Fruit fly (Drosophila melanogaster) whole organism, prepupa: ENCODE results near the gene Grip75.
A peak's percentile ranks its signal among the peaks of the same experiment; 100 is the strongest.

Experiments used
- Blimp-1 ChIP-seq: fragments of 200-800 bp; sonication (Bioruptor generic); optimal IDR thresholded peaks from 3 replicates; lab custom pipeline; 2017; ENCODE audit warnings: missing biosample characterization, missing genetic modification characterization, mild to moderate bottlenecking, moderate library complexity, missing genetic modification reagents
- CG10631 ChIP-seq: fragments of 200-800 bp; sonication (Bioruptor generic); optimal IDR thresholded peaks from 2 replicates; lab custom pipeline; 2016; ENCODE audit warnings: missing biosample characterization, missing genetic modification characterization
- CG11294 ChIP-seq: fragments of 200-800 bp; sonication (Bioruptor generic); IDR thresholded peaks from 2 replicates; pipeline ENCODE4 v1.3.6; 2022; ENCODE audit warnings: missing biosample characterization, missing genetic modification characterization
- CG11762 ChIP-seq: fragments of 200-800 bp; sonication (Bioruptor generic); optimal IDR thresholded peaks from 3 replicates; lab custom pipeline; 2016; ENCODE audit warnings: missing biosample characterization, missing genetic modification characterization; ENCODE audit not compliant: insufficient read depth
- CG11902 ChIP-seq: fragments of 200-800 bp; sonication (Bioruptor generic); optimal IDR thresholded peaks from 3 replicates; lab custom pipeline; 2016; ENCODE audit warnings: missing biosample characterization, missing genetic modification characterization
- CG15336 ChIP-seq: fragments of 200-800 bp; sonication (Bioruptor generic); IDR thresholded peaks from 2 replicates; pipeline ENCODE4 v1.3.6; 2022; ENCODE audit warnings: missing biosample characterization, missing genetic modification characterization
- CG1621 ChIP-seq: fragments of 200-800 bp; sonication (Bioruptor generic); optimal IDR thresholded peaks from 3 replicates; lab custom pipeline; 2018; ENCODE audit warnings: missing biosample characterization, mild to moderate bottlenecking, missing genetic modification characterization
- CG16779 ChIP-seq: fragments of 200-800 bp; sonication (Bioruptor generic); optimal IDR thresholded peaks from 3 replicates; lab custom pipeline; 2017; ENCODE audit warnings: missing biosample characterization, mild to moderate bottlenecking, missing genetic modification characterization
- CG31627 ChIP-seq: fragments of 200-800 bp; sonication (Bioruptor generic); optimal IDR thresholded peaks from 3 replicates; lab custom pipeline; 2016; ENCODE audit warnings: missing biosample characterization, missing genetic modification characterization
- CG32006 ChIP-seq: fragments of 200-800 bp; sonication (Bioruptor generic); optimal IDR thresholded peaks from 3 replicates; lab custom pipeline; 2017; ENCODE audit warnings: missing biosample characterization, mild to moderate bottlenecking, missing genetic modification characterization
- CG34406 ChIP-seq: fragments of 200-800 bp; sonication (Bioruptor generic); optimal IDR thresholded peaks from 3 replicates; lab custom pipeline; 2016; ENCODE audit warnings: missing biosample characterization, missing genetic modification characterization
- CG3919 ChIP-seq: fragments of 200-800 bp; sonication (Bioruptor generic); optimal IDR thresholded peaks from 3 replicates; lab custom pipeline; 2016; ENCODE audit warnings: missing biosample characterization, missing genetic modification characterization
- CG6163 ChIP-seq: fragments of 200-800 bp; sonication (Bioruptor generic); IDR thresholded peaks from 3 replicates; pipeline ENCODE4 v1.3.6; 2022; ENCODE audit warnings: missing biosample characterization, missing genetic modification characterization
- CG6276 ChIP-seq: fragments of 200-800 bp; sonication (Bioruptor generic); optimal IDR thresholded peaks from 2 replicates; lab custom pipeline; 2017; ENCODE audit warnings: missing biosample characterization, mild to moderate bottlenecking, missing genetic modification characterization
- CG6792 ChIP-seq: fragments of 200-800 bp; sonication (Bioruptor generic); optimal IDR thresholded peaks from 3 replicates; lab custom pipeline; 2016; ENCODE audit warnings: missing biosample characterization, missing genetic modification characterization
- CG6808 ChIP-seq: fragments of 200-800 bp; sonication (Bioruptor generic); optimal IDR thresholded peaks from 3 replicates; lab custom pipeline; 2017; ENCODE audit warnings: missing biosample characterization, missing genetic modification characterization, mild to moderate bottlenecking, moderate library complexity, missing genetic modification reagents
- CG6854 ChIP-seq: fragments of 200-800 bp; sonication (Bioruptor generic); optimal IDR thresholded peaks from 2 replicates; lab custom pipeline; 2017; ENCODE audit warnings: missing biosample characterization, mild to moderate bottlenecking, missing genetic modification characterization
- CG7368 ChIP-seq: fragments of 200-800 bp; sonication (Bioruptor generic); optimal IDR thresholded peaks from 3 replicates; lab custom pipeline; 2016; ENCODE audit warnings: missing biosample characterization, missing genetic modification characterization
- CG8119 ChIP-seq: fragments of 200-800 bp; sonication (Bioruptor generic); IDR thresholded peaks from 3 replicates; pipeline ENCODE4 v1.3.6; 2022; ENCODE audit warnings: missing biosample characterization, missing genetic modification characterization
- CG8319 ChIP-seq: fragments of 200-800 bp; sonication (Bioruptor generic); optimal IDR thresholded peaks from 3 replicates; lab custom pipeline; 2016; ENCODE audit warnings: missing biosample characterization, missing genetic modification characterization
- CG8632 ChIP-seq: fragments of 200-800 bp; sonication (Bioruptor generic); optimal IDR thresholded peaks from 3 replicates; lab custom pipeline; 2016; ENCODE audit warnings: missing biosample characterization, missing genetic modification characterization
- CG9139 ChIP-seq: fragments of 200-800 bp; sonication (Bioruptor generic); optimal IDR thresholded peaks from 3 replicates; lab custom pipeline; 2017; ENCODE audit warnings: missing biosample characterization, mild to moderate bottlenecking, missing genetic modification characterization
- Eip75B ChIP-seq: fragments of 200-800 bp; sonication (Bioruptor generic); optimal IDR thresholded peaks from 3 replicates; lab custom pipeline; 2016; ENCODE audit warnings: missing biosample characterization, missing genetic modification characterization
- Eip78C ChIP-seq: fragments of 200-800 bp; sonication (Bioruptor generic); peaks from one replicate; lab custom pipeline; 2016; ENCODE audit warnings: missing biosample characterization, missing genetic modification characterization
- Eip93F ChIP-seq: fragments of 200-800 bp; sonication (Bioruptor generic); optimal IDR thresholded peaks from 2 replicates; lab custom pipeline; 2016; ENCODE audit warnings: missing biosample characterization, mild to moderate bottlenecking, missing genetic modification characterization
- Ets21C ChIP-seq: fragments of 200-800 bp; sonication (Bioruptor generic); optimal IDR thresholded peaks from 3 replicates; lab custom pipeline; 2016; ENCODE audit warnings: missing biosample characterization, missing genetic modification characterization
- Ets96B ChIP-seq: fragments of 200-800 bp; optimal IDR thresholded peaks from 2 replicates; lab custom pipeline; 2019; ENCODE audit warnings: missing biosample characterization, mild to moderate bottlenecking, missing genetic modification characterization, moderate library complexity
- Hr38 ChIP-seq: sonication (Bioruptor generic); optimal IDR thresholded peaks from 2 replicates; lab custom pipeline; 2016; ENCODE audit warnings: missing biosample characterization, missing genetic modification characterization
- Hr4 ChIP-seq: fragments of 200-800 bp; sonication (Bioruptor generic); optimal IDR thresholded peaks from 3 replicates; lab custom pipeline; 2016; ENCODE audit warnings: missing biosample characterization, missing genetic modification characterization
- Met ChIP-seq: fragments of 200-800 bp; sonication (Bioruptor generic); optimal IDR thresholded peaks from 3 replicates; lab custom pipeline; 2016; ENCODE audit warnings: missing biosample characterization, missing genetic modification characterization
- OdsH ChIP-seq: fragments of 200-800 bp; sonication (Bioruptor generic); optimal IDR thresholded peaks from 3 replicates; lab custom pipeline; 2016; ENCODE audit warnings: missing biosample characterization, missing genetic modification characterization
- Smox ChIP-seq: fragments of 200-800 bp; sonication (Bioruptor generic); optimal IDR thresholded peaks from 3 replicates; lab custom pipeline; 2016; ENCODE audit warnings: missing biosample characterization, missing genetic modification characterization
- Sox102F ChIP-seq: fragments of 200-800 bp; sonication (Bioruptor generic); optimal IDR thresholded peaks from 2 replicates; lab custom pipeline; 2016; ENCODE audit warnings: missing biosample characterization, mild to moderate bottlenecking, missing genetic modification characterization
- Sox15 ChIP-seq: fragments of 200-800 bp; sonication (Bioruptor generic); optimal IDR thresholded peaks from 3 replicates; lab custom pipeline; 2016; ENCODE audit warnings: missing biosample characterization, missing genetic modification characterization
- achi ChIP-seq: fragments of 200-800 bp; sonication (Bioruptor generic); optimal IDR thresholded peaks from 3 replicates; lab custom pipeline; 2016; ENCODE audit warnings: missing biosample characterization, missing genetic modification characterization
- acj6 ChIP-seq: fragments of 200-800 bp; sonication (Bioruptor generic); optimal IDR thresholded peaks from 3 replicates; lab custom pipeline; 2016; ENCODE audit warnings: missing biosample characterization, missing genetic modification characterization
- cyc ChIP-seq: fragments of 200-800 bp; sonication (Bioruptor generic); optimal IDR thresholded peaks from 3 replicates; lab custom pipeline; 2016; ENCODE audit warnings: missing biosample characterization, missing genetic modification characterization
- dsx ChIP-seq: fragments of 200-800 bp; optimal IDR thresholded peaks from 3 replicates; lab custom pipeline; 2019; ENCODE audit warnings: missing biosample characterization, mild to moderate bottlenecking, missing genetic modification characterization, moderate library complexity; ENCODE audit not compliant: poor library complexity, severe bottlenecking
- eg ChIP-seq: fragments of 200-800 bp; sonication (Bioruptor generic); IDR thresholded peaks from 3 replicates; pipeline ENCODE4 v1.3.6; 2022; ENCODE audit warnings: missing biosample characterization, missing genetic modification characterization
- fd85E ChIP-seq: fragments of 200-800 bp; sonication (Bioruptor generic); optimal IDR thresholded peaks from 3 replicates; lab custom pipeline; 2016; ENCODE audit warnings: missing biosample characterization, missing genetic modification characterization
- fkh ChIP-seq: fragments of 200-800 bp; sonication (Bioruptor generic); optimal IDR thresholded peaks from 3 replicates; lab custom pipeline; 2017; ENCODE audit warnings: missing biosample characterization, mild to moderate bottlenecking, missing genetic modification characterization, moderate library complexity
- lz ChIP-seq: fragments of 200-800 bp; sonication (Bioruptor generic); optimal IDR thresholded peaks from 3 replicates; lab custom pipeline; 2016; ENCODE audit warnings: missing biosample characterization, missing genetic modification characterization
- net ChIP-seq: fragments of 200-800 bp; sonication (Bioruptor generic); optimal IDR thresholded peaks from 3 replicates; lab custom pipeline; 2016; ENCODE audit warnings: missing biosample characterization, missing genetic modification characterization
- salr ChIP-seq, 2 experiments: fragments of 200-800 bp; sonication (Bioruptor generic); optimal IDR thresholded peaks; 3 replicates each; lab custom pipeline; 2016 to 2018; ENCODE audit warnings: missing biosample characterization in 2 of 2, missing genetic modification characterization in 2 of 2, mild to moderate bottlenecking in 1 of 2
- spab ChIP-seq: fragments of 200-800 bp; sonication (Bioruptor generic); optimal IDR thresholded peaks from 2 replicates; lab custom pipeline; 2017; ENCODE audit warnings: missing biosample characterization, mild to moderate bottlenecking, missing genetic modification characterization, missing genetic modification reagents
- ss ChIP-seq, 2 experiments: fragments of 200-800 bp; sonication (Bioruptor generic); optimal IDR thresholded peaks; 2 replicates in 1 of 2; 3 replicates in 1 of 2; lab custom pipeline; 2017 to 2018; ENCODE audit warnings: mild to moderate bottlenecking in 2 of 2, missing biosample characterization in 2 of 2, missing genetic modification characterization in 2 of 2, moderate library complexity in 1 of 2
- svp ChIP-seq: fragments of 200-800 bp; sonication (Bioruptor generic); peaks from one replicate; lab custom pipeline; 2016; ENCODE audit warnings: missing biosample characterization, missing genetic modification characterization
- topi ChIP-seq: fragments of 200-800 bp; sonication (Bioruptor generic); optimal IDR thresholded peaks from 3 replicates; lab custom pipeline; 2016; ENCODE audit warnings: missing biosample characterization, missing genetic modification characterization
- vri ChIP-seq: fragments of 200-800 bp; sonication (Bioruptor generic); optimal IDR thresholded peaks from 3 replicates; lab custom pipeline; 2016; ENCODE audit warnings: missing biosample characterization, mild to moderate bottlenecking, missing genetic modification characterization

The Grip75 gene

dm6 chr2L:10466865-10467270 lies 16.2 kb upstream of the Grip75 start:
- TF ChIP-seq acj6 (GFP tag; lab: Kevin White, UChicago): peak; percentile 12
- peak; percentile 29 for TF ChIP-seq CG6276 (GFP tag; lab: Kevin White, UChicago)
- TF ChIP-seq OdsH (GFP tag; lab: Kevin White, UChicago): peak; percentile 17
- TF ChIP-seq CG11902 (GFP tag; lab: Kevin White, UChicago): no peak
- peak; percentile 18 for TF ChIP-seq achi
- TF ChIP-seq lz (GFP tag; lab: Kevin White, UChicago): no peak
- peak; percentile 47 for TF ChIP-seq Hr4 (GFP tag; lab: Kevin White, UChicago)
- TF ChIP-seq Eip78C: peak; percentile 79
- TF ChIP-seq salr (GFP tag; optimal IDR thresholded peaks at IDR 0.05; lab: Kevin White, UChicago): peak in 1 of 2 experiments; percentile 62

DNA sequence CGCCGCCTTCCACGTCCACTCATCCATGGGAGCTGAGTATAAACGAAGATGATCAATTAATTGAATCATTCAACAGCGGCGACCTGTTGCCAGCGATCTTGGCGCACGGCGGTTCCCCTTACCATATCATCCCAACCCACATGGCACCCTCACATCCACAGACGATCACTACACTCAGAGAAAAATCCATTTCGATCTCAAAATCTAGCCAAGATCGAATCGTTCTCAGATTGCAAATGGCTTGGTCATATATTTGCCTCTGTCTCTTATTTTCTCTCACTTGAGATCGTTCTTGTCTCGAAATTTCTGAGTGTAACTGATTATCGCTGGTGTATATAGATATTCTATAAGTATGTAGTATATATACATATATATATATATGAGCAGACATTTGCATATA lies 14.7 kb upstream of the Grip75 start:
- no peak for TF ChIP-seq Ets21C (GFP tag; lab: Kevin White, UChicago)
- TF ChIP-seq CG16779 (tag; lab: Kevin White, UChicago): no peak
- TF ChIP-seq Sox102F (GFP tag; lab: Kevin White, UChicago): peak; percentile 42
- TF ChIP-seq dsx: no peak
- TF ChIP-seq net (GFP tag; lab: Kevin White, UChicago): peak; percentile 44
- TF ChIP-seq Met (GFP tag; lab: Kevin White, UChicago): peak; percentile 25
- no peak for TF ChIP-seq CG8119 (GFP tag; lab: Robert Waterston, UW)
- TF ChIP-seq CG8319: peak; percentile 4
- no peak for TF ChIP-seq CG9139 (GFP tag; lab: Kevin White, UChicago)
- peak; percentile 52 for TF ChIP-seq acj6 (GFP tag; lab: Kevin White, UChicago)
- TF ChIP-seq eg (GFP tag; lab: Robert Waterston, UW): no peak; the same call in 2 of the 3 replicates
- peak; percentile 58 for TF ChIP-seq OdsH (GFP tag; lab: Kevin White, UChicago)
- TF ChIP-seq vri: no peak
- TF ChIP-seq Smox: peak; percentile 40
- TF ChIP-seq CG11294: 0 out of 2 replicates have a peak, but pooled peaks have one; percentile 13
- no peak for TF ChIP-seq CG1621
- TF ChIP-seq svp (GFP tag; lab: Kevin White, UChicago): peak; percentile 89
- peak; percentile 30 for TF ChIP-seq CG8632 (GFP tag; lab: Kevin White, UChicago)
- TF ChIP-seq CG6808: peak; percentile 48
- peak; percentile 80 for TF ChIP-seq CG6163 (GFP tag; lab: Robert Waterston, UW)
- TF ChIP-seq spab (GFP tag; lab: Kevin White, UChicago): peak; percentile 55
- peak; percentile 43 for TF ChIP-seq Hr4 (GFP tag; lab: Kevin White, UChicago)
- peak; percentile 30 for TF ChIP-seq CG11762 (GFP tag; lab: Kevin White, UChicago)
- peak; percentile 14 for TF ChIP-seq CG31627
- no peak; the same call in 1 of the 2 replicates for TF ChIP-seq CG15336 (GFP tag; lab: Robert Waterston, UW)
- TF ChIP-seq lz (GFP tag; lab: Kevin White, UChicago): peak; percentile 7
- TF ChIP-seq CG6276 (GFP tag; lab: Kevin White, UChicago): peak; percentile 10
- TF ChIP-seq cyc: peak; percentile 38
- TF ChIP-seq ss (GFP tag; optimal IDR thresholded peaks at IDR 0.05; lab: Kevin White, UChicago): no peak
- no peak for TF ChIP-seq CG6854 (GFP tag; lab: Kevin White, UChicago)
- no peak for TF ChIP-seq Eip93F (GFP tag; lab: Kevin White, UChicago)
- TF ChIP-seq CG10631 (GFP tag; lab: Kevin White, UChicago): peak; percentile 46
- no peak for TF ChIP-seq fd85E (GFP tag; lab: Kevin White, UChicago)
- peak; percentile 5 for TF ChIP-seq Eip75B (GFP tag; lab: Kevin White, UChicago)
- TF ChIP-seq fkh (GFP tag; lab: Kevin White, UChicago): no peak
- peak; percentile 25 for TF ChIP-seq Sox15 (GFP tag; lab: Kevin White, UChicago)
- TF ChIP-seq Hr38 (GFP tag; lab: Kevin White, UChicago): no peak
- TF ChIP-seq CG6792: peak; percentile 52
- TF ChIP-seq topi: peak; percentile 17
- TF ChIP-seq Blimp-1 (GFP tag; lab: Kevin White, UChicago): no peak
- TF ChIP-seq CG32006: peak; percentile 67
- TF ChIP-seq Ets96B: peak; percentile 69
- peak; percentile 55 for TF ChIP-seq CG3919 (GFP tag; lab: Kevin White, UChicago)
- TF ChIP-seq CG34406: peak; percentile 46
- TF ChIP-seq CG11902 (GFP tag; lab: Kevin White, UChicago): peak; percentile 34
- TF ChIP-seq CG7368 (GFP tag; lab: Kevin White, UChicago): peak; percentile 37
